Fruit fly (Drosophila melanogaster) whole organism, embryonic: ENCODE measurements around the gene CG1607.

Source experiments
- Adf1 ChIP-seq: fragments of 200-800 bp; sonication (Bioruptor generic); IDR thresholded peaks from 2 replicates; pipeline ENCODE4 v1.3.6; 2022; ENCODE audit warnings: missing biosample characterization, missing genetic modification characterization
- Antp ChIP-seq: fragments of 200-800 bp; sonication (Bioruptor generic); optimal IDR thresholded peaks from 3 replicates; lab custom pipeline; 2016; ENCODE audit warnings: missing biosample characterization, missing genetic modification characterization
- BtbVII ChIP-seq: fragments of 200-800 bp; sonication (Bioruptor generic); optimal IDR thresholded peaks from 3 replicates; lab custom pipeline; 2017; ENCODE audit warnings: missing biosample characterization, mild to moderate bottlenecking, missing genetic modification characterization
- C15 ChIP-seq: fragments of 200-800 bp; sonication (Bioruptor generic); IDR thresholded peaks from 3 replicates; pipeline ENCODE4 v1.3.6; 2022; ENCODE audit warnings: missing biosample characterization, missing genetic modification characterization
- CG11456 ChIP-seq: fragments of 200-800 bp; sonication (Bioruptor generic); IDR thresholded peaks from 3 replicates; pipeline ENCODE4 v1.3.6; 2022; ENCODE audit warnings: missing biosample characterization, missing genetic modification characterization
- CG14014 ChIP-seq: fragments of 200-800 bp; sonication (Bioruptor generic); IDR thresholded peaks from 2 replicates; pipeline ENCODE4 v1.3.6; 2022; ENCODE audit warnings: missing biosample characterization, missing genetic modification characterization
- CG31365 ChIP-seq: fragments of 200-800 bp; sonication (Bioruptor generic); optimal IDR thresholded peaks from 2 replicates; lab custom pipeline; 2018; ENCODE audit warnings: missing biosample characterization, mild to moderate bottlenecking, missing genetic modification characterization
- CG33213 ChIP-seq: fragments of 200-800 bp; sonication (Bioruptor generic); optimal IDR thresholded peaks from 3 replicates; lab custom pipeline; 2016; ENCODE audit warnings: missing biosample characterization, missing genetic modification characterization
- CG3407 ChIP-seq: fragments of 200-800 bp; sonication (Bioruptor generic); optimal IDR thresholded peaks from 2 replicates; lab custom pipeline; 2018; ENCODE audit warnings: missing biosample characterization, mild to moderate bottlenecking, missing genetic modification characterization
- CG4328 ChIP-seq: fragments of 200-800 bp; sonication (Bioruptor generic); optimal IDR thresholded peaks from 3 replicates; lab custom pipeline; 2017; ENCODE audit warnings: missing biosample characterization, missing genetic modification reagents, missing genetic modification characterization
- CG5245 ChIP-seq: fragments of 200-800 bp; sonication (Bioruptor generic); optimal IDR thresholded peaks from 3 replicates; lab custom pipeline; 2016; ENCODE audit warnings: missing biosample characterization, missing genetic modification characterization
- CG6765 ChIP-seq: fragments of 200-800 bp; sonication (Bioruptor generic); optimal IDR thresholded peaks from 3 replicates; lab custom pipeline; 2017; ENCODE audit warnings: missing biosample characterization, mild to moderate bottlenecking, missing genetic modification characterization
- CG9609 ChIP-seq: fragments of 200-800 bp; sonication (Bioruptor generic); optimal IDR thresholded peaks from 3 replicates; lab custom pipeline; 2016; ENCODE audit warnings: missing biosample characterization, missing genetic modification characterization
- CG9876 ChIP-seq: fragments of 200-800 bp; sonication (Bioruptor generic); optimal IDR thresholded peaks from 2 replicates; lab custom pipeline; 2016; ENCODE audit warnings: missing biosample characterization, missing genetic modification characterization
- CoRest ChIP-seq: fragments of 200-800 bp; sonication (Bioruptor generic); optimal IDR thresholded peaks from 3 replicates; lab custom pipeline; 2018; ENCODE audit warnings: missing biosample characterization, mild to moderate bottlenecking, missing genetic modification characterization, moderate library complexity
- D ChIP-seq, 2 experiments: fragments of 200-800 bp in 1 of 2; fragments of >200 bp in 1 of 2; sonication (Bioruptor generic) in 1 of 2; optimal IDR thresholded peaks; 2 replicates in 1 of 2; 3 replicates in 1 of 2; lab custom pipeline; 2017; ENCODE audit warnings: mild to moderate bottlenecking in 1 of 2, missing biosample characterization in 1 of 2, missing genetic modification characterization in 1 of 2, missing genetic modification reagents in 1 of 2
- Gsc ChIP-seq: fragments of 200-800 bp; sonication (Bioruptor generic); IDR thresholded peaks from 2 replicates; pipeline ENCODE4 v1.3.6; 2022; ENCODE audit warnings: missing biosample characterization, missing genetic modification characterization
- Myb ChIP-seq: fragments of 200-800 bp; sonication (Bioruptor generic); optimal IDR thresholded peaks from 2 replicates; lab custom pipeline; 2016; ENCODE audit warnings: missing biosample characterization, missing genetic modification characterization
- Side ChIP-seq: fragments of 200-800 bp; sonication (Bioruptor generic); optimal IDR thresholded peaks from 2 replicates; lab custom pipeline; 2016; ENCODE audit warnings: missing biosample characterization, missing genetic modification characterization
- Sox100B ChIP-seq: fragments of 200-800 bp; sonication (Bioruptor generic); optimal IDR thresholded peaks from 3 replicates; lab custom pipeline; 2018; ENCODE audit warnings: missing biosample characterization, mild to moderate bottlenecking, missing genetic modification characterization
- Sry-δ ChIP-seq: fragments of 200-800 bp; sonication (Bioruptor generic); optimal IDR thresholded peaks from 2 replicates; lab custom pipeline; 2016; ENCODE audit warnings: missing biosample characterization, missing genetic modification characterization
- abd-A ChIP-seq: fragments of 200-800 bp; sonication (Bioruptor generic); optimal IDR thresholded peaks from 3 replicates; lab custom pipeline; 2019; ENCODE audit warnings: missing biosample characterization, mild to moderate bottlenecking, missing genetic modification characterization, moderate library complexity
- bsh ChIP-seq, 2 experiments: fragments of 200-800 bp; sonication (Bioruptor generic); optimal IDR thresholded peaks; 2 replicates each; lab custom pipeline; 2017 to 2018; ENCODE audit warnings: mild to moderate bottlenecking in 2 of 2, missing biosample characterization in 2 of 2, missing genetic modification characterization in 2 of 2, moderate library complexity in 1 of 2
- chif ChIP-seq, 2 experiments: fragments of 200-800 bp; sonication (Bioruptor generic); optimal IDR thresholded peaks; 3 replicates each; lab custom pipeline; 2016; ENCODE audit warnings: missing biosample characterization in 2 of 2, missing genetic modification characterization in 2 of 2
- chm ChIP-seq: fragments of 200-800 bp; sonication (Bioruptor generic); IDR thresholded peaks from 2 replicates; pipeline ENCODE4 v1.3.6; 2022; ENCODE audit warnings: missing biosample characterization, missing genetic modification characterization
- dimm ChIP-seq: fragments of 200-800 bp; sonication (Bioruptor generic); IDR thresholded peaks from 2 replicates; pipeline ENCODE4 v1.3.6; 2022; ENCODE audit warnings: missing biosample characterization, missing genetic modification characterization
- emc ChIP-seq: fragments of 200-800 bp; sonication (Bioruptor generic); optimal IDR thresholded peaks from 2 replicates; lab custom pipeline; 2016; ENCODE audit warnings: missing biosample characterization, missing genetic modification characterization
- ftz-f1 ChIP-seq: fragments of 200-800 bp; sonication (Bioruptor generic); optimal IDR thresholded peaks from 2 replicates; lab custom pipeline; 2016; ENCODE audit warnings: missing biosample characterization, missing genetic modification characterization
- gce ChIP-seq: fragments of 200-800 bp; sonication (Bioruptor generic); IDR thresholded peaks from 3 replicates; pipeline ENCODE4 v1.3.6; 2022; ENCODE audit warnings: missing biosample characterization, missing genetic modification characterization
- lmd ChIP-seq: fragments of 200-800 bp; sonication (Bioruptor generic); IDR thresholded peaks from 2 replicates; pipeline ENCODE4 v1.3.6; 2022; ENCODE audit warnings: missing biosample characterization, missing genetic modification characterization
- lola ChIP-seq, 3 experiments: fragments of >200 bp in 2 of 3; fragments of 200-800 bp in 1 of 3; sonication (Bioruptor generic) in 1 of 3; optimal IDR thresholded peaks; 2 replicates each; lab custom pipeline; 2017 to 2019; ENCODE audit warnings: missing biosample characterization in 3 of 3, missing genetic modification characterization in 3 of 3, mild to moderate bottlenecking in 1 of 3, moderate library complexity in 1 of 3
- nom ChIP-seq: fragments of 200-800 bp; sonication (Bioruptor generic); optimal IDR thresholded peaks from 2 replicates; lab custom pipeline; 2017; ENCODE audit warnings: missing biosample characterization, missing genetic modification characterization, mild to moderate bottlenecking, moderate library complexity, missing genetic modification reagents
- pb ChIP-seq: fragments of 200-800 bp; sonication (Bioruptor generic); optimal IDR thresholded peaks from 3 replicates; lab custom pipeline; 2016; ENCODE audit warnings: missing biosample characterization, missing genetic modification characterization
- peb ChIP-seq: fragments of 200-800 bp; sonication (Bioruptor generic); IDR thresholded peaks from 2 replicates; pipeline ENCODE4 v1.3.6; 2022; ENCODE audit warnings: missing biosample characterization, missing genetic modification characterization
- pnt ChIP-seq: fragments of 200-800 bp; sonication (Bioruptor generic); optimal IDR thresholded peaks from 3 replicates; lab custom pipeline; 2016; ENCODE audit warnings: missing biosample characterization, missing genetic modification characterization
- run ChIP-seq: fragments of 200-800 bp; sonication (Bioruptor generic); optimal IDR thresholded peaks from 3 replicates; lab custom pipeline; 2018; ENCODE audit warnings: missing biosample characterization, mild to moderate bottlenecking, missing genetic modification characterization
- sens-2 ChIP-seq: fragments of 200-800 bp; sonication (Bioruptor generic); IDR thresholded peaks from 2 replicates; pipeline ENCODE4 v1.3.6; 2022; ENCODE audit warnings: missing biosample characterization, missing genetic modification characterization
- seq ChIP-seq: fragments of 200-800 bp; sonication (Bioruptor generic); IDR thresholded peaks from 2 replicates; pipeline ENCODE4 v1.3.6; 2022; ENCODE audit warnings: missing biosample characterization, missing genetic modification characterization
- slbo ChIP-seq: fragments of 200-800 bp; sonication (Bioruptor generic); IDR thresholded peaks from 2 replicates; pipeline ENCODE4 v1.3.6; 2022; ENCODE audit warnings: missing biosample characterization, missing genetic modification characterization
- wdn ChIP-seq: fragments of 200-800 bp; sonication (Bioruptor generic); IDR thresholded peaks from 2 replicates; pipeline ENCODE4 v1.3.6; 2022; ENCODE audit warnings: missing biosample characterization, missing genetic modification characterization
- yki ChIP-seq: fragments of >200 bp; optimal IDR thresholded peaks from 3 replicates; lab custom pipeline; 2018
- zen2 ChIP-seq: fragments of 200-800 bp; sonication (Bioruptor generic); IDR thresholded peaks from 3 replicates; pipeline ENCODE4 v1.3.6; 2022; ENCODE audit warnings: missing biosample characterization, missing genetic modification characterization; ENCODE audit not compliant: partially characterized antibody

The CG1607 gene

dm6 chr3R:31381216-31381688 lies 657 bp upstream of the CG1607 start (continued):
- TF ChIP-seq run (tag; lab: Kevin White, UChicago) = no peak
- no peak for TF ChIP-seq pnt (GFP tag; lab: Kevin White, UChicago)
- TF ChIP-seq CoRest (tag; lab: Kevin White, UChicago) = peak; percentile 50
- no peak for TF ChIP-seq CG4328
- TF ChIP-seq ftz-f1 (GFP tag; lab: Kevin White, UChicago) = peak; percentile 2
- TF ChIP-seq CG9609 (GFP tag; lab: Kevin White, UChicago) = peak; percentile 73
- TF ChIP-seq lola (GFP tag; optimal IDR thresholded peaks at IDR 0.05; lab: Kevin White, UChicago) = peak in 1 of 3 experiments; percentile 26
- no peak for TF ChIP-seq Sox100B (GFP tag; lab: Kevin White, UChicago)
- TF ChIP-seq bsh (GFP tag; optimal IDR thresholded peaks at IDR 0.05; lab: Kevin White, UChicago) = peak; percentile 33 to 65
- TF ChIP-seq wdn (GFP tag; lab: Robert Waterston, UW) = peak; percentile 50; the same call in 1 of the 2 replicates
- peak; percentile 54; the same call in 1 of the 3 replicates for TF ChIP-seq gce (GFP tag; lab: Robert Waterston, UW)
- TF ChIP-seq Gsc (GFP tag; lab: Robert Waterston, UW) = no peak
- peak; percentile 52 for TF ChIP-seq Myb (GFP tag; lab: Kevin White, UChicago)
- peak; percentile 36; the same call in 1 of the 2 replicates for TF ChIP-seq lmd (GFP tag; lab: Robert Waterston, UW)
- TF ChIP-seq Side (GFP tag; lab: Kevin White, UChicago) = no peak
- TF ChIP-seq nom (GFP tag; lab: Kevin White, UChicago) = no peak
- TF ChIP-seq Adf1 = no peak
- TF ChIP-seq CG6765 (GFP tag; lab: Kevin White, UChicago) = no peak
- no peak for TF ChIP-seq dimm (GFP tag; lab: Robert Waterston, UW)
- peak; percentile 59; the same call in 1 of the 2 replicates for TF ChIP-seq seq (GFP tag; lab: Robert Waterston, UW)
- no peak for TF ChIP-seq abd-A (tag; lab: Kevin White, UChicago)
- TF ChIP-seq sens-2 (GFP tag; lab: Robert Waterston, UW) = no peak
- no peak for TF ChIP-seq CG9876 (GFP tag; lab: Kevin White, UChicago)
- TF ChIP-seq CG3407 (GFP tag; lab: Kevin White, UChicago) = no peak
- no peak for TF ChIP-seq Sry-δ (GFP tag; lab: Kevin White, UChicago)
- TF ChIP-seq yki (lab: Kevin White, UChicago) = no peak
- TF ChIP-seq C15 (GFP tag; lab: Robert Waterston, UW) = no peak
- TF ChIP-seq Antp (GFP tag; lab: Kevin White, UChicago) = peak; percentile 34
- no peak for TF ChIP-seq zen2 (GFP tag; lab: Robert Waterston, UW)
- no peak for TF ChIP-seq CG33213 (GFP tag; lab: Kevin White, UChicago)
- TF ChIP-seq BtbVII (GFP tag; lab: Kevin White, UChicago) = no peak
- no peak for TF ChIP-seq pb (GFP tag; lab: Kevin White, UChicago)
- peak; percentile 47; the same call in 1 of the 2 replicates for TF ChIP-seq CG14014 (GFP tag; lab: Robert Waterston, UW)
- no peak for TF ChIP-seq D (optimal IDR thresholded peaks at IDR 0.05; lab: Kevin White, UChicago)
- TF ChIP-seq D (GFP tag; optimal IDR thresholded peaks at IDR 0.05; lab: Kevin White, UChicago) = no peak
- no peak for TF ChIP-seq emc (GFP tag; lab: Kevin White, UChicago)
- TF ChIP-seq CG31365 = no peak
- 0 out of 3 replicates have a peak, but pooled peaks have one; percentile 50 for TF ChIP-seq CG11456 (GFP tag; lab: Robert Waterston, UW)
- peak; percentile 49; the same call in 1 of the 2 replicates for TF ChIP-seq chm (GFP tag; lab: Robert Waterston, UW)
- TF ChIP-seq CG5245 (GFP tag; lab: Kevin White, UChicago) = no peak
- TF ChIP-seq peb (GFP tag; lab: Robert Waterston, UW) = no peak
- TF ChIP-seq slbo = peak; percentile 78
- peak in 1 of 2 experiments; percentile 15 for TF ChIP-seq chif (GFP tag; optimal IDR thresholded peaks at IDR 0.05; lab: Kevin White, UChicago)
